Worm (Caenorhabditis elegans) whole organism, mixed stage, embryonic: Measurements from ENCODE around the gene Y97E10C.1.
A peak's percentile ranks its signal among the peaks of the same experiment; 100 is the strongest.

ENCODE experiments used
- M03D4.4 ChIP-seq: sonication (generic microtip); optimal IDR thresholded peaks from 2 replicates; lab custom pipeline; 2017; ENCODE audit warnings: mild to moderate bottlenecking, missing genetic modification characterization, missing compliant biosample characterization
- bed-3 ChIP-seq: fragments of 200-800 bp; sonication (Bioruptor generic); optimal IDR thresholded peaks from 3 replicates; lab custom pipeline; 2018; ENCODE audit warnings: mild to moderate bottlenecking, missing genetic modification characterization, moderate library complexity, missing compliant biosample characterization
- blmp-1 ChIP-seq: fragments of 150-350 bp; optimal IDR thresholded peaks from 2 replicates; lab custom pipeline; 2014; ENCODE audit warnings: missing biosample characterization, missing genetic modification characterization
- ceh-39 ChIP-seq: fragments of 150-350 bp; optimal IDR thresholded peaks from 2 replicates; lab custom pipeline; 2014; ENCODE audit warnings: missing biosample characterization, missing genetic modification characterization
- ceh-43 ChIP-seq: fragments of 200-800 bp; sonication (Bioruptor generic); optimal IDR thresholded peaks from 2 replicates; lab custom pipeline; 2018; ENCODE audit warnings: mild to moderate bottlenecking, missing genetic modification characterization, moderate library complexity, missing compliant biosample characterization
- ceh-83 ChIP-seq: fragments of 200-800 bp; sonication (Bioruptor generic); optimal IDR thresholded peaks from 2 replicates; lab custom pipeline; 2018; ENCODE audit warnings: mild to moderate bottlenecking, missing genetic modification characterization, missing compliant biosample characterization
- ces-1 ChIP-seq: fragments of 150-350 bp; optimal IDR thresholded peaks from 2 replicates; lab custom pipeline; 2014; ENCODE audit warnings: missing biosample characterization, missing genetic modification reagents, missing genetic modification characterization
- cnd-1 ChIP-seq: fragments of 200-800 bp; sonication (Bioruptor generic); optimal IDR thresholded peaks from 2 replicates; lab custom pipeline; 2018; ENCODE audit warnings: mild to moderate bottlenecking, missing genetic modification characterization, missing compliant biosample characterization
- drap-1 ChIP-seq: fragments of 200-800 bp; sonication (Bioruptor generic); optimal IDR thresholded peaks from 3 replicates; lab custom pipeline; 2018; ENCODE audit warnings: mild to moderate bottlenecking, missing genetic modification characterization, missing compliant biosample characterization
- elt-1 ChIP-seq: sonication (generic microtip); optimal IDR thresholded peaks from 2 replicates; lab custom pipeline; 2017; ENCODE audit warnings: missing genetic modification characterization, mild to moderate bottlenecking, missing compliant biosample characterization, antibody characterized with exemption, moderate library complexity, borderline replicate concordance; ENCODE audit not compliant: insufficient read depth
- flh-1 ChIP-seq: fragments of 200-800 bp; sonication (Bioruptor generic); optimal IDR thresholded peaks from 2 replicates; lab custom pipeline; 2018; ENCODE audit warnings: mild to moderate bottlenecking, missing genetic modification characterization, moderate library complexity, missing compliant biosample characterization
- ham-2 ChIP-seq: fragments of 200-800 bp; sonication (Bioruptor generic); optimal IDR thresholded peaks from 2 replicates; lab custom pipeline; 2018; ENCODE audit warnings: mild to moderate bottlenecking, missing genetic modification characterization, missing compliant biosample characterization
- hlh-1 ChIP-seq: fragments of 150-350 bp; optimal IDR thresholded peaks from 2 replicates; lab custom pipeline; 2014; ENCODE audit warnings: missing biosample characterization, missing genetic modification reagents, missing genetic modification characterization
- lin-13 ChIP-seq: fragments of 150-350 bp; optimal IDR thresholded peaks from 2 replicates; lab custom pipeline; 2014; ENCODE audit warnings: missing biosample characterization, missing genetic modification characterization
- lin-32 ChIP-seq: fragments of 200-800 bp; sonication (Bioruptor generic); optimal IDR thresholded peaks from 2 replicates; lab custom pipeline; 2018; ENCODE audit warnings: mild to moderate bottlenecking, missing genetic modification characterization, missing compliant biosample characterization
- lsy-2 ChIP-seq: fragments of 150-350 bp; optimal IDR thresholded peaks from 2 replicates; lab custom pipeline; 2014; ENCODE audit warnings: missing biosample characterization, missing genetic modification characterization
- mab-5 ChIP-seq: fragments of 150-350 bp; optimal IDR thresholded peaks from 2 replicates; lab custom pipeline; 2014; ENCODE audit warnings: missing biosample characterization, missing genetic modification characterization
- mep-1 ChIP-seq: fragments of 150-350 bp; optimal IDR thresholded peaks from 2 replicates; lab custom pipeline; 2017; ENCODE audit warnings: missing biosample characterization, missing genetic modification reagents, missing genetic modification characterization, inconsistent platforms
- mls-2 ChIP-seq: sonication (generic microtip); optimal IDR thresholded peaks from 2 replicates; lab custom pipeline; 2016; ENCODE audit warnings: mild to moderate bottlenecking, missing genetic modification characterization, moderate library complexity, missing compliant biosample characterization
- nhr-12 ChIP-seq: fragments of 150-350 bp; optimal IDR thresholded peaks from 2 replicates; lab custom pipeline; 2014; ENCODE audit warnings: missing biosample characterization, missing genetic modification characterization
- nhr-2 ChIP-seq: fragments of 150-350 bp; optimal IDR thresholded peaks from 2 replicates; lab custom pipeline; 2014; ENCODE audit warnings: missing biosample characterization, missing genetic modification characterization
- nhr-237 ChIP-seq: fragments of 150-350 bp; optimal IDR thresholded peaks from 2 replicates; lab custom pipeline; 2014; ENCODE audit warnings: missing biosample characterization, missing genetic modification characterization
- nhr-28 ChIP-seq: fragments of 150-350 bp; optimal IDR thresholded peaks from 2 replicates; lab custom pipeline; 2014; ENCODE audit warnings: missing biosample characterization, missing genetic modification characterization
- pha-4 ChIP-seq: fragments of 150-350 bp; optimal IDR thresholded peaks from 2 replicates; lab custom pipeline; 2018; ENCODE audit warnings: missing biosample characterization, missing genetic modification reagents, missing genetic modification characterization
- snpc-4 ChIP-seq: fragments of 150-350 bp; optimal IDR thresholded peaks from 2 replicates; lab custom pipeline; 2014; ENCODE audit warnings: missing biosample characterization, missing genetic modification characterization
- sptf-1 ChIP-seq: sonication (generic microtip); optimal IDR thresholded peaks from 2 replicates; lab custom pipeline; 2017; ENCODE audit warnings: mild to moderate bottlenecking, missing genetic modification characterization, moderate library complexity, missing compliant biosample characterization
- tbx-8 ChIP-seq: fragments of 200-800 bp; sonication (Bioruptor generic); optimal IDR thresholded peaks from 2 replicates; lab custom pipeline; 2018; ENCODE audit warnings: mild to moderate bottlenecking, missing genetic modification characterization, moderate library complexity, missing compliant biosample characterization
- unc-120 ChIP-seq: sonication (generic microtip); optimal IDR thresholded peaks from 2 replicates; lab custom pipeline; 2017; ENCODE audit warnings: missing genetic modification characterization, missing compliant biosample characterization; ENCODE audit not compliant: poor library complexity, severe bottlenecking
- unc-39 ChIP-seq: fragments of 150-350 bp; optimal IDR thresholded peaks from 2 replicates; lab custom pipeline; 2014; ENCODE audit warnings: missing biosample characterization, missing genetic modification characterization
- unc-62 ChIP-seq: fragments of 150-350 bp; optimal IDR thresholded peaks from 2 replicates; lab custom pipeline; 2014; ENCODE audit warnings: missing biosample characterization, missing genetic modification reagents, missing genetic modification characterization
- zip-8 ChIP-seq: fragments of 150-350 bp; optimal IDR thresholded peaks from 2 replicates; lab custom pipeline; 2014; ENCODE audit warnings: missing biosample characterization, missing genetic modification characterization
- ztf-11 ChIP-seq: fragments of 150-350 bp; optimal IDR thresholded peaks from 2 replicates; lab custom pipeline; 2014; ENCODE audit warnings: missing biosample characterization, missing genetic modification characterization

The Y97E10C.1 gene

ce11 chrV:7776029-7776628 lies 47.5 kb downstream of the Y97E10C.1 start, which contains the start of the genes rpl-39 and rps-30:
TSS of gene rpl-39 (minus strand) at chrV:7776079.
TSS of gene rps-30 (plus strand) at chrV:7776578.
- TF ChIP-seq ceh-43 (GFP tag; lab: Kevin White, UChicago) (no peak), lsy-2 (tag; lab: Kevin White, UChicago) (peak; percentile 85), nhr-237 (tag; lab: Kevin White, UChicago) (peak; percentile 92), mab-5 (tag; lab: Kevin White, UChicago) (no peak), nhr-2 (tag; lab: Kevin White, UChicago) (no peak), lin-13 (tag; lab: Kevin White, UChicago) (peak; percentile 75), ceh-39 (tag; lab: Kevin White, UChicago) (peak; percentile 79), pha-4 (tag; lab: Kevin White, UChicago) (peak; percentile 85), mls-2 (peak; percentile 31), sptf-1 (tag; lab: Kevin White, UChicago) (peak; percentile 64), unc-120 (tag; lab: Kevin White, UChicago) (peak; percentile 24), ces-1 (peak; percentile 70), ztf-11 (tag; lab: Kevin White, UChicago) (peak; percentile 8), tbx-8 (no peak), blmp-1 (tag; lab: Kevin White, UChicago) (no peak), ham-2 (peak; percentile 54), unc-62 (GFP tag; lab: Kevin White, UChicago) (peak; percentile 19), mep-1 (tag; lab: Kevin White, UChicago) (peak; percentile 91), hlh-1 (tag; lab: Kevin White, UChicago) (peak; percentile 56)

ce11 chrV:7777098-7777497 lies 48.4 kb downstream of the Y97E10C.1 start, which contains the start of gene C26F1.3:
TSS of gene C26F1.3 (plus strand) at chrV:7777300.
- TF ChIP-seq pha-4 (tag; lab: Kevin White, UChicago), result no peak
- TF ChIP-seq snpc-4, result no peak
- TF ChIP-seq unc-39 (tag; lab: Kevin White, UChicago), result no peak
- no peak for TF ChIP-seq lin-13 (tag; lab: Kevin White, UChicago)
- no peak for TF ChIP-seq M03D4.4
- TF ChIP-seq ceh-39 (tag; lab: Kevin White, UChicago), result no peak
- TF ChIP-seq blmp-1 (tag; lab: Kevin White, UChicago), result no peak
- no peak for TF ChIP-seq zip-8 (tag; lab: Kevin White, UChicago)

- TF ChIP-seq sptf-1 (tag; lab: Kevin White, UChicago) (no peak), lin-13 (tag; lab: Kevin White, UChicago) (no peak), nhr-28 (no peak), mls-2 (no peak), lin-32 (GFP tag; lab: Kevin White, UChicago) (no peak), ceh-43 (GFP tag; lab: Kevin White, UChicago) (no peak), elt-1 (tag; lab: Kevin White, UChicago) (no peak), blmp-1 (tag; lab: Kevin White, UChicago) (no peak), drap-1 (GFP tag; lab: Kevin White, UChicago) (no peak), unc-120 (tag; lab: Kevin White, UChicago) (no peak), nhr-12 (tag; lab: Kevin White, UChicago) (no peak), snpc-4 (no peak), nhr-237 (tag; lab: Kevin White, UChicago) (no peak), cnd-1 (tag; lab: Kevin White, UChicago) (no peak), ceh-83 (GFP tag; lab: Kevin White, UChicago) (no peak), flh-1 (GFP tag; lab: Kevin White, UChicago) (no peak), nhr-2 (tag; lab: Kevin White, UChicago) (no peak), pha-4 (tag; lab: Kevin White, UChicago) (no peak), bed-3 (GFP tag; lab: Kevin White, UChicago) (no peak)
Observed at ce11 chrV:7778999-7779398, 50.3 kb downstream of the Y97E10C.1 start.
